Fruit fly (Drosophila melanogaster): ENCODE measurements around the gene CG18530.

DNA sequence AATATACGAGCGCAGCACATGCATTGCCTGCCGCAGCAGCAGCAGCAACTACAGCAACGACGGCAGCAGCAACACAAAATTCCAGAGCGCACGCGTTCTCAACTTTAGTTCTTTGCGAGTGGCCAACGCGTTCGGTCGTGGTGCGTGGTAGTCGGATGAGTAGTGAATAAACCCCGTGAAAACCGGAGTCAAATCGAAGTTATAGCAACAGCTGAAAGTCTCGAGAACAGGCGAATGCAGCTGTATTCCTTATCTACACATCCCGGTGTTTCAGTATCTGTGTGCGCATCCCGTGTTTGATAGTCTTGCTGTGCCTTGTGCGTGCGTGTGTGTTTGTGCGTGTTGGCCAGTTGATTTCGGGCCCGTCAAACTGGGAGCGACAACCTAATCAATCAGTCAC is 14.8 kb downstream of the CG18530 start, which contains the start of gene Dtg:
- TF ChIP-seq topi (GFP tag; optimal IDR thresholded peaks at IDR 0.05), result no peak
- TF ChIP-seq CG34406 (GFP tag; optimal IDR thresholded peaks at IDR 0.05), result no peak
- TF ChIP-seq Hr4 (GFP tag; optimal IDR thresholded peaks at IDR 0.05), result no peak
- TF ChIP-seq CG6808 (GFP tag; optimal IDR thresholded peaks at IDR 0.05), result no peak
- TF ChIP-seq acj6 (GFP tag; optimal IDR thresholded peaks at IDR 0.05), result no peak
- no peak for TF ChIP-seq Gug (GFP tag; IDR thresholded peaks at IDR 0.05)
- TF ChIP-seq OdsH (GFP tag; optimal IDR thresholded peaks at IDR 0.05), result no peak
- no peak for TF ChIP-seq spab (GFP tag; optimal IDR thresholded peaks at IDR 0.05)
- no peak for TF ChIP-seq fd85E (GFP tag; optimal IDR thresholded peaks at IDR 0.05)
- TF ChIP-seq Smox (GFP tag; optimal IDR thresholded peaks at IDR 0.05), result no peak
